Fruit fly (Drosophila melanogaster) whole organism, prepupa: ENCODE data around the gene CG5556.

ENCODE experiments used
- Blimp-1 ChIP-seq: fragments of 200-800 bp; sonication (Bioruptor generic); optimal IDR thresholded peaks from 3 replicates; lab custom pipeline; 2017; ENCODE audit warnings: missing biosample characterization, missing genetic modification characterization, mild to moderate bottlenecking, moderate library complexity, missing genetic modification reagents
- CG10631 ChIP-seq: fragments of 200-800 bp; sonication (Bioruptor generic); optimal IDR thresholded peaks from 2 replicates; lab custom pipeline; 2016; ENCODE audit warnings: missing biosample characterization, missing genetic modification characterization
- CG11762 ChIP-seq: fragments of 200-800 bp; sonication (Bioruptor generic); optimal IDR thresholded peaks from 3 replicates; lab custom pipeline; 2016; ENCODE audit warnings: missing biosample characterization, missing genetic modification characterization; ENCODE audit not compliant: insufficient read depth
- CG11902 ChIP-seq: fragments of 200-800 bp; sonication (Bioruptor generic); optimal IDR thresholded peaks from 3 replicates; lab custom pipeline; 2016; ENCODE audit warnings: missing biosample characterization, missing genetic modification characterization
- CG1621 ChIP-seq: fragments of 200-800 bp; sonication (Bioruptor generic); optimal IDR thresholded peaks from 3 replicates; lab custom pipeline; 2018; ENCODE audit warnings: missing biosample characterization, mild to moderate bottlenecking, missing genetic modification characterization
- CG16779 ChIP-seq: fragments of 200-800 bp; sonication (Bioruptor generic); optimal IDR thresholded peaks from 3 replicates; lab custom pipeline; 2017; ENCODE audit warnings: missing biosample characterization, mild to moderate bottlenecking, missing genetic modification characterization
- CG3032 ChIP-seq: fragments of 200-800 bp; optimal IDR thresholded peaks from 2 replicates; lab custom pipeline; 2019; ENCODE audit warnings: missing biosample characterization, mild to moderate bottlenecking, missing genetic modification characterization, moderate library complexity
- CG31627 ChIP-seq: fragments of 200-800 bp; sonication (Bioruptor generic); optimal IDR thresholded peaks from 3 replicates; lab custom pipeline; 2016; ENCODE audit warnings: missing biosample characterization, missing genetic modification characterization
- CG3919 ChIP-seq: fragments of 200-800 bp; sonication (Bioruptor generic); optimal IDR thresholded peaks from 3 replicates; lab custom pipeline; 2016; ENCODE audit warnings: missing biosample characterization, missing genetic modification characterization
- CG4318 ChIP-seq: fragments of 200-800 bp; sonication (Bioruptor generic); optimal IDR thresholded peaks from 3 replicates; lab custom pipeline; 2017; ENCODE audit warnings: missing biosample characterization, mild to moderate bottlenecking, missing genetic modification characterization
- CG6792 ChIP-seq: fragments of 200-800 bp; sonication (Bioruptor generic); optimal IDR thresholded peaks from 3 replicates; lab custom pipeline; 2016; ENCODE audit warnings: missing biosample characterization, missing genetic modification characterization
- CG6808 ChIP-seq: fragments of 200-800 bp; sonication (Bioruptor generic); optimal IDR thresholded peaks from 3 replicates; lab custom pipeline; 2017; ENCODE audit warnings: missing biosample characterization, missing genetic modification characterization, mild to moderate bottlenecking, moderate library complexity, missing genetic modification reagents
- CG6854 ChIP-seq: fragments of 200-800 bp; sonication (Bioruptor generic); optimal IDR thresholded peaks from 2 replicates; lab custom pipeline; 2017; ENCODE audit warnings: missing biosample characterization, mild to moderate bottlenecking, missing genetic modification characterization
- CG8119 ChIP-seq: fragments of 200-800 bp; sonication (Bioruptor generic); IDR thresholded peaks from 3 replicates; pipeline ENCODE4 v1.3.6; 2022; ENCODE audit warnings: missing biosample characterization, missing genetic modification characterization
- CG8319 ChIP-seq: fragments of 200-800 bp; sonication (Bioruptor generic); optimal IDR thresholded peaks from 3 replicates; lab custom pipeline; 2016; ENCODE audit warnings: missing biosample characterization, missing genetic modification characterization
- Eip75B ChIP-seq: fragments of 200-800 bp; sonication (Bioruptor generic); optimal IDR thresholded peaks from 3 replicates; lab custom pipeline; 2016; ENCODE audit warnings: missing biosample characterization, missing genetic modification characterization
- Eip93F ChIP-seq: fragments of 200-800 bp; sonication (Bioruptor generic); optimal IDR thresholded peaks from 2 replicates; lab custom pipeline; 2016; ENCODE audit warnings: missing biosample characterization, mild to moderate bottlenecking, missing genetic modification characterization
- Ets21C ChIP-seq: fragments of 200-800 bp; sonication (Bioruptor generic); optimal IDR thresholded peaks from 3 replicates; lab custom pipeline; 2016; ENCODE audit warnings: missing biosample characterization, missing genetic modification characterization
- Hr39 ChIP-seq: fragments of 200-800 bp; sonication (Bioruptor generic); optimal IDR thresholded peaks from 2 replicates; lab custom pipeline; 2016; ENCODE audit warnings: missing biosample characterization, missing genetic modification characterization
- Hr4 ChIP-seq: fragments of 200-800 bp; sonication (Bioruptor generic); optimal IDR thresholded peaks from 3 replicates; lab custom pipeline; 2016; ENCODE audit warnings: missing biosample characterization, missing genetic modification characterization
- Lpt ChIP-seq: fragments of 200-800 bp; sonication (Bioruptor generic); optimal IDR thresholded peaks from 3 replicates; lab custom pipeline; 2016; ENCODE audit warnings: missing biosample characterization, missing genetic modification characterization
- Met ChIP-seq: fragments of 200-800 bp; sonication (Bioruptor generic); optimal IDR thresholded peaks from 3 replicates; lab custom pipeline; 2016; ENCODE audit warnings: missing biosample characterization, missing genetic modification characterization
- OdsH ChIP-seq: fragments of 200-800 bp; sonication (Bioruptor generic); optimal IDR thresholded peaks from 3 replicates; lab custom pipeline; 2016; ENCODE audit warnings: missing biosample characterization, missing genetic modification characterization
- Sox14 ChIP-seq: fragments of 200-800 bp; sonication (Bioruptor generic); optimal IDR thresholded peaks from 3 replicates; lab custom pipeline; 2016; ENCODE audit warnings: missing biosample characterization, missing genetic modification characterization
- achi ChIP-seq: fragments of 200-800 bp; sonication (Bioruptor generic); optimal IDR thresholded peaks from 3 replicates; lab custom pipeline; 2016; ENCODE audit warnings: missing biosample characterization, missing genetic modification characterization
- acj6 ChIP-seq: fragments of 200-800 bp; sonication (Bioruptor generic); optimal IDR thresholded peaks from 3 replicates; lab custom pipeline; 2016; ENCODE audit warnings: missing biosample characterization, missing genetic modification characterization
- cyc ChIP-seq: fragments of 200-800 bp; sonication (Bioruptor generic); optimal IDR thresholded peaks from 3 replicates; lab custom pipeline; 2016; ENCODE audit warnings: missing biosample characterization, missing genetic modification characterization
- dac ChIP-seq: fragments of 200-800 bp; sonication (Bioruptor generic); optimal IDR thresholded peaks from 2 replicates; lab custom pipeline; 2017; ENCODE audit warnings: missing biosample characterization, mild to moderate bottlenecking, missing genetic modification characterization
- eg ChIP-seq: fragments of 200-800 bp; sonication (Bioruptor generic); IDR thresholded peaks from 3 replicates; pipeline ENCODE4 v1.3.6; 2022; ENCODE audit warnings: missing biosample characterization, missing genetic modification characterization
- fd85E ChIP-seq: fragments of 200-800 bp; sonication (Bioruptor generic); optimal IDR thresholded peaks from 3 replicates; lab custom pipeline; 2016; ENCODE audit warnings: missing biosample characterization, missing genetic modification characterization
- fkh ChIP-seq: fragments of 200-800 bp; sonication (Bioruptor generic); optimal IDR thresholded peaks from 3 replicates; lab custom pipeline; 2017; ENCODE audit warnings: missing biosample characterization, mild to moderate bottlenecking, missing genetic modification characterization, moderate library complexity
- lz ChIP-seq: fragments of 200-800 bp; sonication (Bioruptor generic); optimal IDR thresholded peaks from 3 replicates; lab custom pipeline; 2016; ENCODE audit warnings: missing biosample characterization, missing genetic modification characterization
- salr ChIP-seq, 2 experiments: fragments of 200-800 bp; sonication (Bioruptor generic); optimal IDR thresholded peaks; 3 replicates each; lab custom pipeline; 2016 to 2018; ENCODE audit warnings: missing biosample characterization in 2 of 2, missing genetic modification characterization in 2 of 2, mild to moderate bottlenecking in 1 of 2
- spab ChIP-seq: fragments of 200-800 bp; sonication (Bioruptor generic); optimal IDR thresholded peaks from 2 replicates; lab custom pipeline; 2017; ENCODE audit warnings: missing biosample characterization, mild to moderate bottlenecking, missing genetic modification characterization, missing genetic modification reagents
- ss ChIP-seq, 2 experiments: fragments of 200-800 bp; sonication (Bioruptor generic); optimal IDR thresholded peaks; 2 replicates in 1 of 2; 3 replicates in 1 of 2; lab custom pipeline; 2017 to 2018; ENCODE audit warnings: mild to moderate bottlenecking in 2 of 2, missing biosample characterization in 2 of 2, missing genetic modification characterization in 2 of 2, moderate library complexity in 1 of 2
- topi ChIP-seq: fragments of 200-800 bp; sonication (Bioruptor generic); optimal IDR thresholded peaks from 3 replicates; lab custom pipeline; 2016; ENCODE audit warnings: missing biosample characterization, missing genetic modification characterization
- vri ChIP-seq: fragments of 200-800 bp; sonication (Bioruptor generic); optimal IDR thresholded peaks from 3 replicates; lab custom pipeline; 2016; ENCODE audit warnings: missing biosample characterization, mild to moderate bottlenecking, missing genetic modification characterization

CG5556 gene

dm6 chr2L:1359690-1360089 lies 7.0 kb upstream of the CG5556 start, which contains the start of gene CG31659:
Gene CG31659, minus strand, starts transcription at chr2L:1359790.
- TF ChIP-seq CG11902 (no peak), CG6792 (GFP tag; lab: Kevin White, UChicago) (no peak), spab (no peak), CG6808 (GFP tag; lab: Kevin White, UChicago) (no peak), dac (GFP tag; lab: Kevin White, UChicago) (no peak), Lpt (no peak), Ets21C (GFP tag; lab: Kevin White, UChicago) (no peak), OdsH (GFP tag; lab: Kevin White, UChicago) (no peak), CG3919 (GFP tag; lab: Kevin White, UChicago) (no peak), CG8319 (no peak), acj6 (GFP tag; lab: Kevin White, UChicago) (no peak), CG8119 (no peak), CG31627 (GFP tag; lab: Kevin White, UChicago) (no peak), fkh (no peak), eg (no peak)

dm6 chr2L:1355824-1356223 lies 3.2 kb upstream of the CG5556 start, which contains the start of gene CG5565:
Gene CG5565, minus strand, starts transcription at chr2L:1355924.
- TF ChIP-seq Hr4 (GFP tag; lab: Kevin White, UChicago), result no peak
- no peak for TF ChIP-seq fkh

- TF ChIP-seq salr (GFP tag; optimal IDR thresholded peaks at IDR 0.05; lab: Kevin White, UChicago) (no peak), CG11902 (no peak), CG1621 (no peak), CG3032 (tag; lab: Kevin White, UChicago) (no peak), Blimp-1 (GFP tag; lab: Kevin White, UChicago) (no peak), CG6854 (no peak), acj6 (GFP tag; lab: Kevin White, UChicago) (no peak), Sox14 (GFP tag; lab: Kevin White, UChicago) (no peak), CG16779 (tag; lab: Kevin White, UChicago) (no peak), fkh (no peak), Met (GFP tag; lab: Kevin White, UChicago) (no peak), fd85E (GFP tag; lab: Kevin White, UChicago) (no peak), spab (no peak), CG6792 (GFP tag; lab: Kevin White, UChicago) (no peak), CG3919 (GFP tag; lab: Kevin White, UChicago) (no peak), achi (GFP tag; lab: Kevin White, UChicago) (no peak)
Observed at dm6 chr2L:1354819-1355218, 2.2 kb upstream of the CG5556 start, which contains the start of gene CG31924. Gene CG31924, minus strand, starts transcription at chr2L:1354919.

dm6 chr2L:1354009-1354408 lies 1.3 kb upstream of the CG5556 start, which contains the start of gene CG5561:
Gene CG5561, minus strand, starts transcription at chr2L:1354109.
- TF ChIP-seq CG11762 (GFP tag; lab: Kevin White, UChicago) (no peak), vri (no peak), Hr4 (GFP tag; lab: Kevin White, UChicago) (no peak), eg (no peak), CG10631 (GFP tag; lab: Kevin White, UChicago) (no peak), CG8319 (no peak), Eip93F (GFP tag; lab: Kevin White, UChicago) (no peak), ss (GFP tag; optimal IDR thresholded peaks at IDR 0.05; lab: Kevin White, UChicago) (no peak), CG8119 (no peak), CG4318 (no peak), Sox14 (GFP tag; lab: Kevin White, UChicago) (no peak), achi (GFP tag; lab: Kevin White, UChicago) (no peak), lz (no peak), CG31627 (GFP tag; lab: Kevin White, UChicago) (no peak), Eip75B (GFP tag; lab: Kevin White, UChicago) (no peak), Hr39 (no peak), cyc (no peak), topi (GFP tag; lab: Kevin White, UChicago) (no peak), salr (GFP tag; optimal IDR thresholded peaks at IDR 0.05; lab: Kevin White, UChicago) (no peak)
